Worm (Caenorhabditis elegans) whole organism, L4 larva: Measurements from ENCODE around the gene snt-2.

Source experiments
- fos-1 ChIP-seq: fragments of 150-350 bp; optimal IDR thresholded peaks from 2 replicates; lab custom pipeline; 2014; ENCODE audit warnings: missing biosample characterization, missing genetic modification characterization
- lin-13 ChIP-seq: fragments of 150-350 bp; optimal IDR thresholded peaks from 2 replicates; lab custom pipeline; 2014; ENCODE audit warnings: missing biosample characterization, missing genetic modification reagents, missing genetic modification characterization
- nhr-28 ChIP-seq: fragments of 150-350 bp; optimal IDR thresholded peaks from 2 replicates; lab custom pipeline; 2014; ENCODE audit warnings: missing biosample characterization, missing genetic modification characterization
- nhr-41 ChIP-seq: fragments of 200-800 bp; sonication (Bioruptor generic); IDR thresholded peaks from 2 replicates; pipeline ENCODE4 v1.3.6; 2022; ENCODE audit warnings: missing genetic modification reagents, missing genetic modification characterization, missing compliant biosample characterization
- nhr-76 ChIP-seq: fragments of 150-350 bp; optimal IDR thresholded peaks from 2 replicates; lab custom pipeline; 2014; ENCODE audit warnings: missing biosample characterization, missing genetic modification characterization
- pha-4 ChIP-seq, 2 experiments: fragments of 150-350 bp in 1 of 2; fragments of 200-800 bp in 1 of 2; sonication (Bioruptor generic) in 1 of 2; IDR thresholded peaks in 1 of 2; optimal IDR thresholded peaks in 1 of 2; 2 replicates each; pipeline versions ENCODE4 v1.3.6 to Lab custom; 2014 to 2022; ENCODE audit warnings: missing genetic modification characterization in 2 of 2, missing genetic modification reagents in 2 of 2, missing biosample characterization in 1 of 2, missing compliant biosample characterization in 1 of 2
- pqm-1 ChIP-seq: sonication (generic microtip); optimal IDR thresholded peaks from 2 replicates; lab custom pipeline; 2017; ENCODE audit warnings: missing biosample characterization, missing genetic modification characterization
- unc-130 ChIP-seq: sonication (generic microtip); optimal IDR thresholded peaks from 2 replicates; lab custom pipeline; 2016; ENCODE audit warnings: missing genetic modification reagents, missing genetic modification characterization, missing compliant biosample characterization
- unc-39 ChIP-seq: sonication (generic microtip); optimal IDR thresholded peaks from 2 replicates; lab custom pipeline; 2017; ENCODE audit warnings: missing biosample characterization, missing genetic modification characterization
- ztf-11 ChIP-seq: fragments of 150-350 bp; optimal IDR thresholded peaks from 2 replicates; lab custom pipeline; 2014; ENCODE audit warnings: missing biosample characterization, missing genetic modification characterization

DNA sequence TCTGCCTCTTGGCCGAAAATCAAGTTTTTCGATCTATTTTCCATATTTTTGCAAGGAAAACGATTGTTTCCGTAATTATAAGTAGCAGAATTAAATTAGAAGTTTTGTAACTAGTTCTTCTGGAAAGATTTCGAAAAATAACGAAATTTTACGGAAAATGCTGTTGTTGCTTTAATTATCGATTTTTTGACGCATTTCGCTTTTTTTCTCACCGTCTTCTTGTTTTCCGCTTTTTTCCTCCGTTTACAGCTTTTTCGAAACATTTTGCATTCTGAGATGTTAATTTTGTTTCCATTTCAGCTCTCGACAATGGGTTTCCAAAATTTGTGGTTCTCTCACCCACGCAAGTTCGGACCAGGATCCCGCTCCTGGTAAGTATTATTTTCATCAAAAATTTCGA, 467 bp upstream of the snt-2 start, which contains the start of gene rps-29:
- TF ChIP-seq lin-13 (no peak), nhr-76 (tag; lab: Kevin White, UChicago) (no peak), unc-130 (no peak), pqm-1 (no peak), fos-1 (no peak), nhr-41 (GFP tag; lab: Robert Waterston, UW) (no peak), nhr-28 (no peak), unc-39 (tag; lab: Kevin White, UChicago) (no peak), pha-4 (GFP tag; IDR thresholded peaks at IDR 0.05; lab: Robert Waterston, UW) (no peak), pha-4 (tag; optimal IDR thresholded peaks at IDR 0.05; lab: Kevin White, UChicago) (no peak), ztf-11 (tag; lab: Kevin White, UChicago) (no peak)
